Worm (Caenorhabditis elegans) whole organism, L4/young adult: ENCODE data around the gene K04C1.2.

Source experiments
- W03F9.2 ChIP-seq: fragments of 150-350 bp; optimal IDR thresholded peaks from 2 replicates; lab custom pipeline; 2014; ENCODE audit warnings: missing biosample characterization, missing genetic modification characterization
- him-1 ChIP-seq: sonication (generic microtip); optimal IDR thresholded peaks from 2 replicates; lab custom pipeline; 2016; ENCODE audit warnings: missing genotype, missing genetic modification reagents, missing genetic modification characterization, missing compliant biosample characterization

The K04C1.2 gene

ce11 chrX:14289993-14290392 lies 51.5 kb downstream of the K04C1.2 start:
- TF ChIP-seq him-1 (no peak), W03F9.2 (tag; lab: Kevin White, UChicago) (no peak)
